Worm (Caenorhabditis elegans): ENCODE data around the gene bcat-1.

bcat-1 gene

ce11 chrX:12843530-12843929 is 33.8 kb upstream of the bcat-1 start (continued):
- TF ChIP-seq snpc-1.1 (tag; optimal IDR thresholded peaks at IDR 0.05; ENCODE audit: insufficient read depth), result no peak
- no peak for TF ChIP-seq nhr-27 (tag; optimal IDR thresholded peaks at IDR 0.05)
- no peak for TF ChIP-seq nhr-120 (GFP tag; IDR thresholded peaks at IDR 0.05)
- peak; percentile 62 for TF ChIP-seq chd-7 (tag; optimal IDR thresholded peaks at IDR 0.05)

- TF ChIP-seq nhr-80 (tag; optimal IDR thresholded peaks at IDR 0.05), result no peak
Measured at ce11 chrX:12844170-12844569, 33.1 kb upstream of the bcat-1 start.

ce11 chrX:12846043-12846442 is 31.2 kb upstream of the bcat-1 start, which contains the start of gene C52G5.3:
Gene C52G5.3 (minus strand): TSS chrX:12846143.
- TF ChIP-seq unc-62 (GFP tag; optimal IDR thresholded peaks at IDR 0.05) (no peak), nhr-179 (tag; optimal IDR thresholded peaks at IDR 0.05) (no peak), F37B4.10 (GFP tag; IDR thresholded peaks at IDR 0.05) (no peak), nhr-90 (tag; optimal IDR thresholded peaks at IDR 0.05) (no peak), unc-130 (GFP tag; optimal IDR thresholded peaks at IDR 0.05) (no peak), nfyb-1 (GFP tag; IDR thresholded peaks at IDR 0.05) (no peak), mxl-1 (tag; optimal IDR thresholded peaks at IDR 0.05) (no peak), ztf-26 (tag; optimal IDR thresholded peaks at IDR 0.05) (no peak), K12H6.12 (tag; optimal IDR thresholded peaks at IDR 0.05) (no peak), Y79H2A.3 (GFP tag; conservative IDR thresholded peaks at IDR 0.05) (no peak), nhr-80 (tag; optimal IDR thresholded peaks at IDR 0.05) (no peak), fkh-3 (tag; optimal IDR thresholded peaks at IDR 0.05) (no peak), ztf-18 (tag; optimal IDR thresholded peaks at IDR 0.05) (no peak), C06A6.2 (GFP tag; conservative IDR thresholded peaks at IDR 0.05) (no peak), efl-1 (GFP tag; optimal IDR thresholded peaks at IDR 0.05) (no peak), attf-5 (GFP tag; optimal IDR thresholded peaks at IDR 0.05) (no peak)

ce11 chrX:12852575-12852974 is 24.7 kb upstream of the bcat-1 start, which contains the start of gene chd-3:
Gene chd-3 (minus strand): TSS chrX:12852601.
- no peak for TF ChIP-seq hlh-26 (GFP tag; conservative IDR thresholded peaks at IDR 0.05)
- peak; percentile 41; the same call in 1 of the 2 replicates for TF ChIP-seq mcd-1 (GFP tag; IDR thresholded peaks at IDR 0.05)

ce11 chrX:12853079-12853478 is 24.2 kb upstream of the bcat-1 start:
- TF ChIP-seq rcor-1 (GFP tag; IDR thresholded peaks at IDR 0.05) (no peak), Y56A3A.18 (GFP tag; IDR thresholded peaks at IDR 0.05) (no peak), nhr-80 (tag; optimal IDR thresholded peaks at IDR 0.05) (peak; percentile 37), efl-1 (GFP tag; optimal IDR thresholded peaks at IDR 0.05) (no peak), egrh-3 (GFP tag; IDR thresholded peaks at IDR 0.05) (no peak), hlh-26 (GFP tag; conservative IDR thresholded peaks at IDR 0.05) (no peak), lag-1 (GFP tag; IDR thresholded peaks at IDR 0.05) (no peak)

- no peak for TF ChIP-seq ceh-27 (GFP tag; optimal IDR thresholded peaks at IDR 0.05)
- no peak for TF ChIP-seq F39B2.1 (GFP tag; IDR thresholded peaks at IDR 0.05)
- no peak for TF ChIP-seq nfya-1 (tag; optimal IDR thresholded peaks at IDR 0.05; ENCODE audit: borderline replicate concordance, insufficient read depth)
- no peak for TF ChIP-seq Y53G8AR.9 (GFP tag; conservative IDR thresholded peaks at IDR 0.05)
- TF ChIP-seq egl-18 (GFP tag; IDR thresholded peaks at IDR 0.05), result no peak
- no peak for TF ChIP-seq aptf-2 (GFP tag; conservative IDR thresholded peaks at IDR 0.05)
- no peak for TF ChIP-seq F33H1.4 (GFP tag; IDR thresholded peaks at IDR 0.05)
- TF ChIP-seq nfyb-1 (GFP tag; IDR thresholded peaks at IDR 0.05), result no peak
- no peak for TF ChIP-seq D2030.7 (GFP tag; IDR thresholded peaks at IDR 0.05)
- TF ChIP-seq F52B5.7 (tag; optimal IDR thresholded peaks at IDR 0.05), result no peak
- no peak for TF ChIP-seq zim-3 (tag; optimal IDR thresholded peaks at IDR 0.05)
- TF ChIP-seq K12H6.12 (tag; optimal IDR thresholded peaks at IDR 0.05), result no peak
- TF ChIP-seq gei-17 (GFP tag; optimal IDR thresholded peaks at IDR 0.05), result no peak
- TF ChIP-seq C17E4.6 (GFP tag; IDR thresholded peaks at IDR 0.05), result no peak
- TF ChIP-seq sdz-38 (tag; optimal IDR thresholded peaks at IDR 0.05), result no peak
- TF ChIP-seq lin-40 (tag; optimal IDR thresholded peaks at IDR 0.05), result no peak
Measured at ce11 chrX:12854135-12854534, 23.1 kb upstream of the bcat-1 start.

Measured in whole organism, young adult.